Worm (Caenorhabditis elegans) whole organism, L2 larva: ENCODE data around the gene Y49A3A.3.

Experiments
- C34F6.9 ChIP-seq: fragments of 150-350 bp; optimal IDR thresholded peaks from 2 replicates; lab custom pipeline; 2014; ENCODE audit warnings: missing biosample characterization, missing genetic modification characterization
- F13H6.1 ChIP-seq: sonication (generic microtip); optimal IDR thresholded peaks from 2 replicates; lab custom pipeline; 2016; ENCODE audit warnings: missing genetic modification characterization, missing compliant biosample characterization
- R02D3.7 ChIP-seq: fragments of 150-350 bp; optimal IDR thresholded peaks from 2 replicates; lab custom pipeline; 2014; ENCODE audit warnings: missing biosample characterization, missing genetic modification characterization
- Y55F3AM.14 ChIP-seq: fragments of 200-800 bp; sonication (Bioruptor generic); optimal IDR thresholded peaks from 2 replicates; lab custom pipeline; 2018; ENCODE audit warnings: mild to moderate bottlenecking, missing genetic modification characterization, missing compliant biosample characterization
- ZK546.5 ChIP-seq: sonication (generic microtip); optimal IDR thresholded peaks from 2 replicates; lab custom pipeline; 2017; ENCODE audit warnings: missing biosample characterization, missing genetic modification characterization
- alr-1 ChIP-seq: fragments of 150-350 bp; optimal IDR thresholded peaks from 2 replicates; lab custom pipeline; 2014; ENCODE audit warnings: missing biosample characterization, missing genetic modification characterization
- aly-2 ChIP-seq: fragments of 150-350 bp; optimal IDR thresholded peaks from 2 replicates; lab custom pipeline; 2014; ENCODE audit warnings: missing biosample characterization, missing genetic modification characterization
- ama-1 ChIP-seq: fragments of 150-350 bp; optimal IDR thresholded peaks from 2 replicates; lab custom pipeline; 2018; ENCODE audit warnings: inconsistent platforms
- blmp-1 ChIP-seq: sonication (generic microtip); optimal IDR thresholded peaks from 2 replicates; lab custom pipeline; 2017; ENCODE audit warnings: missing genetic modification characterization, mild to moderate bottlenecking, missing compliant biosample characterization, antibody characterized with exemption, moderate library complexity; ENCODE audit not compliant: insufficient read depth
- ceh-16 ChIP-seq: fragments of 150-350 bp; optimal IDR thresholded peaks from 2 replicates; lab custom pipeline; 2014; ENCODE audit warnings: missing biosample characterization, missing genetic modification characterization
- ceh-82 ChIP-seq: fragments of 150-350 bp; optimal IDR thresholded peaks from 2 replicates; lab custom pipeline; 2014; ENCODE audit warnings: missing biosample characterization, missing genetic modification characterization
- crh-2 ChIP-seq: sonication (generic microtip); optimal IDR thresholded peaks from 2 replicates; lab custom pipeline; 2017; ENCODE audit warnings: missing biosample characterization, missing genetic modification characterization
- dmd-4 ChIP-seq: sonication (generic microtip); optimal IDR thresholded peaks from 2 replicates; lab custom pipeline; 2017; ENCODE audit warnings: missing biosample characterization, missing genetic modification characterization
- egl-27 ChIP-seq: sonication (generic microtip); optimal IDR thresholded peaks from 3 replicates; lab custom pipeline; 2017; ENCODE audit warnings: missing biosample characterization, missing genetic modification reagents, missing genetic modification characterization
- elt-1 ChIP-seq: fragments of 150-350 bp; optimal IDR thresholded peaks from 2 replicates; lab custom pipeline; 2014; ENCODE audit warnings: missing biosample characterization, missing genetic modification characterization
- elt-3 ChIP-seq: sonication (generic microtip); optimal IDR thresholded peaks from 2 replicates; lab custom pipeline; 2017; ENCODE audit warnings: missing biosample characterization, missing genetic modification characterization
- fos-1 ChIP-seq: fragments of 150-350 bp; optimal IDR thresholded peaks from 2 replicates; lab custom pipeline; 2014; ENCODE audit warnings: missing biosample characterization, missing genetic modification characterization
- gmeb-1 ChIP-seq: fragments of 150-350 bp; optimal IDR thresholded peaks from 2 replicates; lab custom pipeline; 2014; ENCODE audit warnings: missing biosample characterization, missing genetic modification characterization
- lin-11 ChIP-seq: fragments of 150-350 bp; sonication (generic microtip); optimal IDR thresholded peaks from 2 replicates; lab custom pipeline; 2014; ENCODE audit warnings: missing biosample characterization, missing genetic modification characterization, inconsistent platforms, mixed read lengths
- lin-13 ChIP-seq: fragments of 150-350 bp; optimal IDR thresholded peaks from 2 replicates; lab custom pipeline; 2014; ENCODE audit warnings: missing biosample characterization, missing genetic modification reagents, missing genetic modification characterization
- lin-39 ChIP-seq: fragments of 150-350 bp; optimal IDR thresholded peaks from 2 replicates; lab custom pipeline; 2014; ENCODE audit warnings: missing biosample characterization, missing genetic modification reagents, missing genetic modification characterization
- lsy-2 ChIP-seq, 2 experiments: fragments of 150-350 bp in 1 of 2; sonication (generic microtip) in 1 of 2; optimal IDR thresholded peaks; 2 replicates each; lab custom pipeline; 2014 to 2017; ENCODE audit warnings: missing biosample characterization in 2 of 2, missing genetic modification characterization in 2 of 2
- mab-5 ChIP-seq: fragments of 150-350 bp; optimal IDR thresholded peaks from 2 replicates; lab custom pipeline; 2014; ENCODE audit warnings: missing biosample characterization, missing genetic modification characterization
- mbf-1 ChIP-seq: sonication (generic microtip); optimal IDR thresholded peaks from 2 replicates; lab custom pipeline; 2017; ENCODE audit warnings: missing biosample characterization, missing genetic modification characterization
- mdl-1 ChIP-seq, 2 experiments: fragments of 150-350 bp in 1 of 2; sonication (generic microtip) in 1 of 2; optimal IDR thresholded peaks; 2 replicates each; lab custom pipeline; 2017; ENCODE audit warnings: missing biosample characterization in 2 of 2, missing genetic modification characterization in 2 of 2
- nhr-10 ChIP-seq: sonication (generic microtip); optimal IDR thresholded peaks from 2 replicates; lab custom pipeline; 2017; ENCODE audit warnings: missing biosample characterization, missing genetic modification characterization
- nhr-11 ChIP-seq: fragments of 150-350 bp; optimal IDR thresholded peaks from 2 replicates; lab custom pipeline; 2014; ENCODE audit warnings: missing biosample characterization, missing genetic modification characterization
- nhr-12 ChIP-seq: fragments of 150-350 bp; optimal IDR thresholded peaks from 2 replicates; lab custom pipeline; 2014; ENCODE audit warnings: missing biosample characterization, missing genetic modification characterization
- nhr-129 ChIP-seq: fragments of 150-350 bp; optimal IDR thresholded peaks from 2 replicates; lab custom pipeline; 2014; ENCODE audit warnings: missing biosample characterization, missing genetic modification characterization
- nhr-21 ChIP-seq: fragments of 150-350 bp; optimal IDR thresholded peaks from 2 replicates; lab custom pipeline; 2014; ENCODE audit warnings: missing biosample characterization, missing genetic modification characterization
- nhr-23 ChIP-seq: fragments of 150-350 bp; optimal IDR thresholded peaks from 2 replicates; lab custom pipeline; 2014; ENCODE audit warnings: missing biosample characterization, missing genetic modification reagents, missing genetic modification characterization
- nhr-237 ChIP-seq: fragments of 150-350 bp; optimal IDR thresholded peaks from 2 replicates; lab custom pipeline; 2014; ENCODE audit warnings: missing biosample characterization, missing genetic modification characterization
- nhr-25 ChIP-seq: fragments of 150-350 bp; sonication (generic microtip); optimal IDR thresholded peaks from 3 replicates; lab custom pipeline; 2014; ENCODE audit warnings: missing biosample characterization, missing genetic modification characterization
- nhr-6 ChIP-seq: fragments of 150-350 bp; optimal IDR thresholded peaks from 2 replicates; lab custom pipeline; 2014; ENCODE audit warnings: missing biosample characterization, missing genetic modification characterization
- nhr-77 ChIP-seq: fragments of 150-350 bp; optimal IDR thresholded peaks from 2 replicates; lab custom pipeline; 2014; ENCODE audit warnings: missing biosample characterization, missing genetic modification characterization
- peb-1 ChIP-seq: fragments of 150-350 bp; optimal IDR thresholded peaks from 2 replicates; lab custom pipeline; 2014; ENCODE audit warnings: missing biosample characterization, missing genetic modification characterization
- sem-4 ChIP-seq: fragments of 150-350 bp; optimal IDR thresholded peaks from 2 replicates; lab custom pipeline; 2014; ENCODE audit warnings: missing biosample characterization, missing genetic modification reagents, missing genetic modification characterization
- skn-1 ChIP-seq: sonication (generic microtip); optimal IDR thresholded peaks from 2 replicates; lab custom pipeline; 2017; ENCODE audit warnings: missing biosample characterization, missing genetic modification characterization
- sma-3 ChIP-seq: sonication (generic microtip); optimal IDR thresholded peaks from 2 replicates; lab custom pipeline; 2016; ENCODE audit warnings: missing genetic modification reagents, missing genetic modification characterization, missing compliant biosample characterization
- sma-9 ChIP-seq, 2 experiments: fragments of 150-350 bp in 1 of 2; sonication (generic microtip) in 1 of 2; optimal IDR thresholded peaks; 2 replicates each; lab custom pipeline; 2014 to 2016; ENCODE audit warnings: missing genetic modification characterization in 2 of 2, mild to moderate bottlenecking in 1 of 2, missing biosample characterization in 1 of 2, missing compliant biosample characterization in 1 of 2, missing genetic modification reagents in 1 of 2, moderate library complexity in 1 of 2
- snpc-4 ChIP-seq: fragments of 150-350 bp; optimal IDR thresholded peaks from 2 replicates; lab custom pipeline; 2014; ENCODE audit warnings: missing biosample characterization, missing genetic modification characterization
- unc-39 ChIP-seq: fragments of 150-350 bp; optimal IDR thresholded peaks from 2 replicates; lab custom pipeline; 2014; ENCODE audit warnings: missing biosample characterization, missing genetic modification characterization
- unc-55 ChIP-seq: fragments of 150-350 bp; sonication (generic microtip); optimal IDR thresholded peaks from 3 replicates; lab custom pipeline; 2014; ENCODE audit warnings: missing biosample characterization, missing genetic modification reagents, missing genetic modification characterization
- unc-62 ChIP-seq: fragments of 150-350 bp; optimal IDR thresholded peaks from 2 replicates; lab custom pipeline; 2014; ENCODE audit warnings: missing biosample characterization, missing genetic modification reagents, missing genetic modification characterization
- zag-1 ChIP-seq: fragments of 150-350 bp; optimal IDR thresholded peaks from 2 replicates; lab custom pipeline; 2014; ENCODE audit warnings: missing biosample characterization, missing genetic modification characterization
- ztf-1 ChIP-seq: fragments of 200-800 bp; sonication (Bioruptor generic); conservative IDR thresholded peaks from 2 replicates; pipeline ENCODE4 v1.3.6; 2022; ENCODE audit warnings: missing genetic modification characterization, missing compliant biosample characterization
- ztf-11 ChIP-seq: sonication (generic microtip); optimal IDR thresholded peaks from 2 replicates; lab custom pipeline; 2017; ENCODE audit warnings: missing biosample characterization, missing genetic modification characterization
- ztf-4 ChIP-seq: fragments of 150-350 bp; optimal IDR thresholded peaks from 2 replicates; lab custom pipeline; 2014; ENCODE audit warnings: missing biosample characterization, missing genetic modification characterization

Y49A3A.3 gene

DNA sequence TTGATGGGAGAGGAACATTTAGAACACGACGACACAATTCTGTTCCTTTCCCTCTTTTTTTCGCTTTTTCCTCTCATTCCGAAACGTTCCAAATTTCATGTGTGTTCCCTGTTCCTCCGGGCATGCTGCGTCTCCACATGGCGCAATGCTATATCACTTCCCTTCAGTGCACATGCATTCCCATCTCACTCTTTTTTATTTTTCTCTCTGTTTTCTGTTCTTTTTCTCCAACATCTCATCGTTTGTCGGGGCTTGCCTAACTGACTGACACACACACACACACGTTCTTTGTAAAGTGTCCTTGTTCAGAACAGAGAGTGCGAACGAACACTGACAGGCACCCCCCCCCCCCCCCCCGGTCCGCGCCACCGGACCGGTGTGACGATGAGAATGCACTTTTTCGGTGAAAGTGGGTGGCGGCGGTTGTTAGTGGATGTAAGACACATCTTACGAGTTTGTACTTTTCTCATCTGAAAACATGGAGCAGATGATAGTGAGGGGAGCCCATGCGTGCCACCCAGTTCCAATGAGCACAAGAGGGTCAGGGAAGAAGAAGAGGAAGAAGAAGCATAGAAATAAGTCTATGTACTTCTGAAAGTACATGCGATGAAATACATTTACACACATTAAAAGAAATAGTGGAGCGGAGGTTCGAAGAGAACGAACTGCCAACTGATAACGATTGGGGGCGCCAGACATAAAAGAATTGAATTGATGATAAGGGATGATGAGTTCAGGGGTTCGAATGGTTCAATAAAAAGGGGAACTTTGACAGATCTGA lies 14.3 kb downstream of the Y49A3A.3 start:
- no peak for TF ChIP-seq nhr-12 (tag; lab: Kevin White, UChicago)
- TF ChIP-seq mab-5 (tag; lab: Kevin White, UChicago) = no peak
- no peak for TF ChIP-seq gmeb-1 (tag; lab: Kevin White, UChicago)
- TF ChIP-seq R02D3.7 (tag; lab: Kevin White, UChicago) = no peak
- TF ChIP-seq ama-1 (lab: Kevin White, UChicago) = no peak
- no peak for TF ChIP-seq ztf-11
- TF ChIP-seq crh-2 = no peak
- peak; percentile 95 for TF ChIP-seq fos-1 (tag; lab: Kevin White, UChicago)
- TF ChIP-seq Y55F3AM.14 (GFP tag; lab: Kevin White, UChicago) = peak; percentile 44
- TF ChIP-seq nhr-129 (tag; lab: Kevin White, UChicago) = no peak
- no peak for TF ChIP-seq ceh-82 (tag; lab: Kevin White, UChicago)
- peak; percentile 96 for TF ChIP-seq blmp-1 (tag; lab: Kevin White, UChicago)
- TF ChIP-seq elt-3 (tag; lab: Kevin White, UChicago) = no peak
- no peak for TF ChIP-seq ZK546.5 (tag; lab: Kevin White, UChicago)
- TF ChIP-seq ztf-4 (tag; lab: Kevin White, UChicago) = no peak
- TF ChIP-seq unc-55 (GFP tag; lab: Kevin White, UChicago) = no peak
- TF ChIP-seq unc-39 = no peak
- no peak for TF ChIP-seq dmd-4 (tag; lab: Kevin White, UChicago)
- TF ChIP-seq ztf-1 (GFP tag; lab: Robert Waterston, UW) = no peak
- no peak for TF ChIP-seq peb-1
- TF ChIP-seq elt-1 (tag; lab: Kevin White, UChicago) = no peak
- peak; percentile 84 for TF ChIP-seq sem-4 (tag; lab: Kevin White, UChicago)
- TF ChIP-seq lin-39 (tag; lab: Kevin White, UChicago) = no peak
- TF ChIP-seq nhr-6 (tag; lab: Kevin White, UChicago) = no peak
- TF ChIP-seq egl-27 (tag; lab: Kevin White, UChicago) = peak; percentile 52
- TF ChIP-seq nhr-237 = no peak
- TF ChIP-seq F13H6.1 = no peak
- no peak for TF ChIP-seq sma-3 (GFP tag; lab: Kevin White, UChicago)
- TF ChIP-seq alr-1 (tag; lab: Kevin White, UChicago) = no peak
- TF ChIP-seq C34F6.9 (tag; lab: Kevin White, UChicago) = peak; percentile 20
- TF ChIP-seq skn-1 (tag; lab: Kevin White, UChicago) = peak; percentile 37
- no peak for TF ChIP-seq lin-11 (tag; lab: Kevin White, UChicago)
- no peak for TF ChIP-seq nhr-23 (tag; lab: Kevin White, UChicago)
- no peak for TF ChIP-seq nhr-10
- TF ChIP-seq unc-62 (GFP tag; lab: Kevin White, UChicago) = no peak
- peak in 1 of 2 experiments; percentile 52 for TF ChIP-seq lsy-2 (tag; optimal IDR thresholded peaks at IDR 0.05; lab: Kevin White, UChicago)
- TF ChIP-seq mbf-1 (tag; lab: Kevin White, UChicago) = no peak
- TF ChIP-seq nhr-11 (tag; lab: Kevin White, UChicago) = no peak
- TF ChIP-seq ceh-16 (tag; lab: Kevin White, UChicago) = peak; percentile 30
- peak; percentile 60 to 69 for TF ChIP-seq mdl-1 (tag; optimal IDR thresholded peaks at IDR 0.05; lab: Kevin White, UChicago)
- no peak for TF ChIP-seq nhr-25 (tag; lab: Kevin White, UChicago)
- TF ChIP-seq zag-1 (tag; lab: Kevin White, UChicago) = no peak
- TF ChIP-seq nhr-21 = peak; percentile 44
- peak; percentile 90 for TF ChIP-seq sma-9 (GFP tag; optimal IDR thresholded peaks at IDR 0.05; lab: Kevin White, UChicago)
- peak; percentile 7 for TF ChIP-seq sma-9 (tag; optimal IDR thresholded peaks at IDR 0.05; lab: Kevin White, UChicago)
- no peak for TF ChIP-seq nhr-77 (tag; lab: Kevin White, UChicago)
- TF ChIP-seq lin-13 = no peak
- TF ChIP-seq snpc-4 (tag; lab: Kevin White, UChicago) = no peak
- TF ChIP-seq aly-2 (tag; lab: Kevin White, UChicago) = no peak
